Worm (Caenorhabditis elegans): ENCODE measurements around the gene C56G2.9.

DNA sequence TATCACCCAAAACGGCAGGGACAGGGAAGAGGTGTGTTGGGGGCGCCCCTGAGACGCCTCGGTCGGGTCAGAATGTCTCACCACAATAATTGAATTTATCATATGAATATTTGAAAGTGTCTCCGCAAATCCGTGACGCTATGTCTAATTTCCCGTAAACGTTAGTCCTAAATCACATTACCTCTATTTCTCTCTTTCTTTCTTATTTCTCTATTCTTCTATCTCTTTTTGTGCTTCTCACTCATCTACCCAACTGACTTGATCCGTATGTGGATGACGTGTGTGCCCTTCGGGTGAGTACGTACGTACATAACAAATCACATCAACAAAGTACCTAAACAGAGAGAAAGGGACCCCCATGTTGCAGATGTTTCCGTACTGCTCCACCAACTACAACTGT lies 25.8 kb downstream of the C56G2.9 start:
- TF ChIP-seq ztf-11 (tag; optimal IDR thresholded peaks at IDR 0.05) = no peak
- no peak for TF ChIP-seq nhr-25 (tag; optimal IDR thresholded peaks at IDR 0.05)
- TF ChIP-seq egl-5 (tag; optimal IDR thresholded peaks at IDR 0.05) = no peak
- no peak for TF ChIP-seq mdl-1 (tag; optimal IDR thresholded peaks at IDR 0.05)
